Fruit fly (Drosophila melanogaster): Measurements from ENCODE around the gene GC2.

Gene GC2

dm6 chr3R:12010202-12010824 is 38.8 kb downstream of the GC2 start, which contains the start of the genes KLHL18 and GCC185:
Gene KLHL18, minus strand, starts transcription at chr3R:12010434.
Gene GCC185, plus strand, starts transcription at chr3R:12010772.
- TF ChIP-seq sage (GFP tag; optimal IDR thresholded peaks at IDR 0.05): no peak
- TF ChIP-seq ey (GFP tag; optimal IDR thresholded peaks at IDR 0.05): peak; percentile 78
- TF ChIP-seq Rel (GFP tag; optimal IDR thresholded peaks at IDR 0.05): no peak
- peak; percentile 10 for TF ChIP-seq Rel (tag; optimal IDR thresholded peaks at IDR 0.05)
- peak; percentile 91 for TF ChIP-seq HLH106 (tag; optimal IDR thresholded peaks at IDR 0.05)
- no peak for TF ChIP-seq Hnf4 (GFP tag; optimal IDR thresholded peaks at IDR 0.05)
- TF ChIP-seq Myc (optimal IDR thresholded peaks at IDR 0.05): peak; percentile 86
- TF ChIP-seq br (GFP tag; optimal IDR thresholded peaks at IDR 0.05): peak; percentile 61
- no peak for TF ChIP-seq Dfd (GFP tag; optimal IDR thresholded peaks at IDR 0.05)
- TF ChIP-seq psq (GFP tag; optimal IDR thresholded peaks at IDR 0.05): peak; percentile 78
- TF ChIP-seq Jra (GFP tag; optimal IDR thresholded peaks at IDR 0.05): no peak
- TF ChIP-seq Sp1 (GFP tag; optimal IDR thresholded peaks at IDR 0.05): peak; percentile 76
- peak; percentile 84 for TF ChIP-seq h (GFP tag; optimal IDR thresholded peaks at IDR 0.05)
- TF ChIP-seq woc (GFP tag; optimal IDR thresholded peaks at IDR 0.05): peak; percentile 93
- TF ChIP-seq brk (GFP tag; optimal IDR thresholded peaks at IDR 0.05): no peak
- TF ChIP-seq sv (GFP tag; optimal IDR thresholded peaks at IDR 0.05): peak; percentile 80
- peak in 1 of 2 experiments; percentile 89 for TF ChIP-seq foxo (GFP tag; optimal IDR thresholded peaks at IDR 0.05)
- peak; percentile 82 for TF ChIP-seq fru (GFP tag; optimal IDR thresholded peaks at IDR 0.05)
- TF ChIP-seq CG9705 (GFP tag; optimal IDR thresholded peaks at IDR 0.05): peak; percentile 72
- no peak for TF ChIP-seq Vsx2 (GFP tag; optimal IDR thresholded peaks at IDR 0.05; ENCODE audit: partially characterized antibody)
- TF ChIP-seq dmrt93B (GFP tag; optimal IDR thresholded peaks at IDR 0.05): peak; percentile 84
- peak; percentile 69 for TF ChIP-seq dsf (GFP tag; optimal IDR thresholded peaks at IDR 0.05; ENCODE audit: borderline replicate concordance)
- TF ChIP-seq rgr (GFP tag; optimal IDR thresholded peaks at IDR 0.05): peak; percentile 85
- peak; percentile 54 for TF ChIP-seq GATAd (GFP tag; optimal IDR thresholded peaks at IDR 0.05)
- TF ChIP-seq OdsH (GFP tag; optimal IDR thresholded peaks at IDR 0.05): peak; percentile 78

dm6 chr3R:12016828-12017280 is 45.4 kb downstream of the GC2 start, which contains the start of the genes DCAF12 and Spt3:
Gene DCAF12, minus strand, starts transcription at chr3R:12017031.
Gene Spt3, plus strand, starts transcription at chr3R:12017156.
- TF ChIP-seq brk (GFP tag; optimal IDR thresholded peaks at IDR 0.05) (no peak), lola (GFP tag; optimal IDR thresholded peaks at IDR 0.05) (no peak), psq (GFP tag; optimal IDR thresholded peaks at IDR 0.05) (peak; percentile 52), tai (GFP tag; optimal IDR thresholded peaks at IDR 0.05) (no peak), Dif (GFP tag; optimal IDR thresholded peaks at IDR 0.05; ENCODE audit: partially characterized antibody) (no peak), dmrt93B (GFP tag; optimal IDR thresholded peaks at IDR 0.05) (peak; percentile 50), br (GFP tag; optimal IDR thresholded peaks at IDR 0.05) (no peak), sage (GFP tag; optimal IDR thresholded peaks at IDR 0.05) (no peak), pan (optimal IDR thresholded peaks at IDR 0.05) (no peak), Abd-B (GFP tag; optimal IDR thresholded peaks at IDR 0.05) (no peak), Mio (GFP tag; optimal IDR thresholded peaks at IDR 0.05) (no peak), dsf (GFP tag; optimal IDR thresholded peaks at IDR 0.05; ENCODE audit: borderline replicate concordance) (no peak), Vsx2 (GFP tag; optimal IDR thresholded peaks at IDR 0.05; ENCODE audit: partially characterized antibody) (no peak), GATAd (GFP tag; optimal IDR thresholded peaks at IDR 0.05) (no peak), HLH106 (tag; optimal IDR thresholded peaks at IDR 0.05) (peak; percentile 74), Myc (optimal IDR thresholded peaks at IDR 0.05) (peak; percentile 3), CrebA (GFP tag; optimal IDR thresholded peaks at IDR 0.05; ENCODE audit: borderline replicate concordance) (no peak), CG9705 (GFP tag; optimal IDR thresholded peaks at IDR 0.05) (peak; percentile 13), usp (GFP tag; optimal IDR thresholded peaks at IDR 0.05) (no peak), h (GFP tag; optimal IDR thresholded peaks at IDR 0.05) (no peak), Hr78 (GFP tag; optimal IDR thresholded peaks at IDR 0.05) (no peak), Rel (GFP tag; optimal IDR thresholded peaks at IDR 0.05) (no peak), Rel (tag; optimal IDR thresholded peaks at IDR 0.05) (no peak), woc (GFP tag; optimal IDR thresholded peaks at IDR 0.05) (peak; percentile 83), fru (GFP tag; optimal IDR thresholded peaks at IDR 0.05) (no peak), Hr83 (GFP tag; optimal IDR thresholded peaks at IDR 0.05; ENCODE audit: poor library complexity, severe bottlenecking) (no peak), Jra (GFP tag; optimal IDR thresholded peaks at IDR 0.05) (no peak), Sp1 (GFP tag; optimal IDR thresholded peaks at IDR 0.05) (no peak), sv (GFP tag; optimal IDR thresholded peaks at IDR 0.05) (no peak), OdsH (GFP tag; optimal IDR thresholded peaks at IDR 0.05) (no peak), jim (GFP tag; optimal IDR thresholded peaks at IDR 0.05) (no peak), rgr (GFP tag; optimal IDR thresholded peaks at IDR 0.05) (no peak), CG32264 (GFP tag; optimal IDR thresholded peaks at IDR 0.05) (peak; percentile 17), Dfd (GFP tag; optimal IDR thresholded peaks at IDR 0.05) (no peak), ey (GFP tag; optimal IDR thresholded peaks at IDR 0.05) (no peak), N (GFP tag; optimal IDR thresholded peaks at IDR 0.05) (no peak), foxo (GFP tag; optimal IDR thresholded peaks at IDR 0.05) (no peak), Hnf4 (GFP tag; optimal IDR thresholded peaks at IDR 0.05) (no peak), dl (GFP tag; optimal IDR thresholded peaks at IDR 0.05; ENCODE audit: insufficient read depth in 1 of 2, partially characterized antibody in 2 of 2) (no peak)
